Fruit fly (Drosophila melanogaster) whole organism, embryonic: ENCODE results near the gene CG13074.

ENCODE experiments used
- Adf1 ChIP-seq: fragments of 200-800 bp; sonication (Bioruptor generic); IDR thresholded peaks from 2 replicates; pipeline ENCODE4 v1.3.6; 2022; ENCODE audit warnings: missing biosample characterization, missing genetic modification characterization
- Atf-2 ChIP-seq: fragments of 200-800 bp; sonication (Bioruptor generic); optimal IDR thresholded peaks from 2 replicates; lab custom pipeline; 2016; ENCODE audit warnings: missing biosample characterization, missing genetic modification characterization
- CG11398 ChIP-seq: fragments of 200-800 bp; sonication (Bioruptor generic); optimal IDR thresholded peaks from 2 replicates; lab custom pipeline; 2016; ENCODE audit warnings: missing biosample characterization, missing genetic modification characterization
- CG15514 ChIP-seq: fragments of 200-800 bp; sonication (Bioruptor generic); optimal IDR thresholded peaks from 3 replicates; lab custom pipeline; 2017; ENCODE audit warnings: missing biosample characterization, missing genetic modification characterization, mild to moderate bottlenecking, moderate library complexity, missing genetic modification reagents
- CG1792 ChIP-seq: fragments of 200-800 bp; sonication (Bioruptor generic); optimal IDR thresholded peaks from 2 replicates; lab custom pipeline; 2016; ENCODE audit warnings: missing biosample characterization, missing genetic modification characterization
- CG18262 ChIP-seq: fragments of 200-800 bp; optimal IDR thresholded peaks from 3 replicates; lab custom pipeline; 2019; ENCODE audit warnings: missing biosample characterization, mild to moderate bottlenecking, missing genetic modification characterization, moderate library complexity
- CG18599 ChIP-seq: fragments of 200-800 bp; sonication (Bioruptor generic); optimal IDR thresholded peaks from 3 replicates; lab custom pipeline; 2017; ENCODE audit warnings: missing biosample characterization, missing genetic modification characterization, mild to moderate bottlenecking, moderate library complexity, missing genetic modification reagents
- CG31441 ChIP-seq: fragments of 200-800 bp; sonication (Bioruptor generic); IDR thresholded peaks from 2 replicates; pipeline ENCODE4 v1.3.6; 2022; ENCODE audit warnings: missing biosample characterization, missing genetic modification characterization
- CG32767 ChIP-seq: fragments of 200-800 bp; sonication (Bioruptor generic); IDR thresholded peaks from 2 replicates; pipeline ENCODE4 v1.3.6; 2022; ENCODE audit warnings: missing biosample characterization, missing genetic modification characterization
- CG3281 ChIP-seq: fragments of 200-800 bp; sonication (Bioruptor generic); optimal IDR thresholded peaks from 3 replicates; lab custom pipeline; 2017; ENCODE audit warnings: missing biosample characterization, mild to moderate bottlenecking, missing genetic modification characterization
- CG34376 ChIP-seq: fragments of 200-800 bp; sonication (Bioruptor generic); optimal IDR thresholded peaks from 2 replicates; lab custom pipeline; 2018; ENCODE audit warnings: missing biosample characterization, mild to moderate bottlenecking, missing genetic modification characterization
- CG43689 ChIP-seq: fragments of 200-800 bp; sonication (Bioruptor generic); IDR thresholded peaks from 2 replicates; pipeline ENCODE4 v1.3.6; 2022; ENCODE audit warnings: missing biosample characterization, missing genetic modification characterization
- CG6765 ChIP-seq: fragments of 200-800 bp; sonication (Bioruptor generic); optimal IDR thresholded peaks from 3 replicates; lab custom pipeline; 2017; ENCODE audit warnings: missing biosample characterization, mild to moderate bottlenecking, missing genetic modification characterization
- CG7556 ChIP-seq: fragments of 200-800 bp; sonication (Bioruptor generic); optimal IDR thresholded peaks from 2 replicates; lab custom pipeline; 2017; ENCODE audit warnings: missing biosample characterization, mild to moderate bottlenecking, missing genetic modification characterization
- CG7928 ChIP-seq: fragments of 200-800 bp; sonication (Bioruptor generic); optimal IDR thresholded peaks from 2 replicates; lab custom pipeline; 2017; ENCODE audit warnings: missing biosample characterization, mild to moderate bottlenecking, missing genetic modification characterization
- CG8290 ChIP-seq, 3 experiments: fragments of 200-800 bp; sonication (Bioruptor generic); optimal IDR thresholded peaks; 2 replicates each; lab custom pipeline; 2016 to 2019; ENCODE audit warnings: missing biosample characterization in 3 of 3, missing genetic modification characterization in 3 of 3, mild to moderate bottlenecking in 2 of 3, moderate library complexity in 1 of 3
- CG8765 ChIP-seq: fragments of 200-800 bp; sonication (Bioruptor generic); IDR thresholded peaks from 2 replicates; pipeline ENCODE4 v1.3.6; 2022; ENCODE audit warnings: missing biosample characterization, missing genetic modification characterization
- CG9797 ChIP-seq: fragments of 200-800 bp; sonication (Bioruptor generic); optimal IDR thresholded peaks from 3 replicates; lab custom pipeline; 2018; ENCODE audit warnings: missing biosample characterization, mild to moderate bottlenecking, missing genetic modification characterization
- D ChIP-seq, 2 experiments: fragments of 200-800 bp in 1 of 2; fragments of >200 bp in 1 of 2; sonication (Bioruptor generic) in 1 of 2; optimal IDR thresholded peaks; 2 replicates in 1 of 2; 3 replicates in 1 of 2; lab custom pipeline; 2017; ENCODE audit warnings: mild to moderate bottlenecking in 1 of 2, missing biosample characterization in 1 of 2, missing genetic modification characterization in 1 of 2, missing genetic modification reagents in 1 of 2
- Dad ChIP-seq: fragments of 200-800 bp; sonication (Bioruptor generic); optimal IDR thresholded peaks from 3 replicates; lab custom pipeline; 2016; ENCODE audit warnings: missing biosample characterization, missing genetic modification characterization
- Dll ChIP-seq: fragments of 200-800 bp; sonication (Bioruptor generic); IDR thresholded peaks from 4 replicates; pipeline ENCODE4 v1.3.6; 2022; ENCODE audit warnings: missing biosample characterization, missing genetic modification characterization; ENCODE audit not compliant: partially characterized antibody
- E2f2 ChIP-seq: fragments of 200-800 bp; sonication (Bioruptor generic); IDR thresholded peaks from 2 replicates; pipeline ENCODE4 v1.3.6; 2022; ENCODE audit warnings: missing biosample characterization, missing genetic modification characterization
- Eip74EF ChIP-seq, 2 experiments: fragments of 200-800 bp in 1 of 2; fragments of >200 bp in 1 of 2; sonication (Bioruptor generic) in 1 of 2; optimal IDR thresholded peaks; 2 replicates each; lab custom pipeline; 2017 to 2019; ENCODE audit warnings: missing biosample characterization in 2 of 2, missing genetic modification characterization in 2 of 2, mild to moderate bottlenecking in 1 of 2, moderate library complexity in 1 of 2
- HLH54F ChIP-seq: fragments of 200-800 bp; sonication (Bioruptor generic); optimal IDR thresholded peaks from 3 replicates; lab custom pipeline; 2016; ENCODE audit warnings: missing biosample characterization, missing genetic modification characterization
- Lpt ChIP-seq: fragments of >200 bp; optimal IDR thresholded peaks from 2 replicates; lab custom pipeline; 2018; ENCODE audit warnings: missing biosample characterization, missing genetic modification characterization
- Pdp1 ChIP-seq, 2 experiments: fragments of 200-800 bp; sonication (Bioruptor generic); optimal IDR thresholded peaks; 3 replicates each; lab custom pipeline; 2016; ENCODE audit warnings: missing biosample characterization in 2 of 2, missing genetic modification characterization in 2 of 2, mild to moderate bottlenecking in 1 of 2, moderate library complexity in 1 of 2
- Ptx1 ChIP-seq: fragments of 200-800 bp; sonication (Bioruptor generic); IDR thresholded peaks from 2 replicates; pipeline ENCODE4 v1.3.6; 2022; ENCODE audit warnings: missing biosample characterization, missing genetic modification characterization
- Spps ChIP-seq: fragments of 200-800 bp; sonication (Bioruptor generic); optimal IDR thresholded peaks from 2 replicates; lab custom pipeline; 2018; ENCODE audit warnings: missing biosample characterization, mild to moderate bottlenecking, missing genetic modification characterization
- Ssrp ChIP-seq: fragments of 200-800 bp; sonication (Bioruptor generic); optimal IDR thresholded peaks from 2 replicates; lab custom pipeline; 2018; ENCODE audit warnings: missing biosample characterization, mild to moderate bottlenecking, missing genetic modification characterization, moderate library complexity
- Tbp ChIP-seq: fragments of >200 bp; optimal IDR thresholded peaks from 2 replicates; lab custom pipeline; 2018; ENCODE audit warnings: missing biosample characterization, missing genetic modification characterization
- Xrp1 ChIP-seq: fragments of 200-800 bp; sonication (Bioruptor generic); IDR thresholded peaks from 2 replicates; pipeline ENCODE4 v1.3.6; 2022; ENCODE audit warnings: missing biosample characterization, missing genetic modification characterization
- abd-A ChIP-seq: fragments of 200-800 bp; sonication (Bioruptor generic); optimal IDR thresholded peaks from 3 replicates; lab custom pipeline; 2019; ENCODE audit warnings: missing biosample characterization, mild to moderate bottlenecking, missing genetic modification characterization, moderate library complexity
- ac ChIP-seq: fragments of 200-800 bp; sonication (Bioruptor generic); optimal IDR thresholded peaks from 3 replicates; lab custom pipeline; 2017; ENCODE audit warnings: missing biosample characterization, mild to moderate bottlenecking, missing genetic modification characterization
- bab2 ChIP-seq: fragments of 200-800 bp; sonication (Bioruptor generic); optimal IDR thresholded peaks from 2 replicates; lab custom pipeline; 2016; ENCODE audit warnings: missing biosample characterization, missing genetic modification characterization
- cad ChIP-seq: fragments of >200 bp; optimal IDR thresholded peaks from 2 replicates; lab custom pipeline; 2017; ENCODE audit warnings: missing biosample characterization, missing genetic modification characterization
- caup ChIP-seq: fragments of 200-800 bp; sonication (Bioruptor generic); optimal IDR thresholded peaks from 3 replicates; lab custom pipeline; 2017; ENCODE audit warnings: missing biosample characterization, mild to moderate bottlenecking, missing genetic modification characterization, moderate library complexity; ENCODE audit not compliant: severe bottlenecking
- croc ChIP-seq: fragments of 200-800 bp; sonication (Bioruptor generic); conservative IDR thresholded peaks from 3 replicates; pipeline ENCODE4 v1.3.6; 2022; ENCODE audit warnings: missing biosample characterization, missing genetic modification characterization
- dm ChIP-seq: fragments of 200-800 bp; sonication (Bioruptor generic); optimal IDR thresholded peaks from 3 replicates; lab custom pipeline; 2016; ENCODE audit warnings: missing biosample characterization, missing genetic modification characterization
- ems ChIP-seq: fragments of 200-800 bp; sonication (Bioruptor generic); optimal IDR thresholded peaks from 3 replicates; lab custom pipeline; 2016; ENCODE audit warnings: missing biosample characterization, missing genetic modification characterization
- gcm ChIP-seq: fragments of 200-800 bp; sonication (Bioruptor generic); optimal IDR thresholded peaks from 2 replicates; lab custom pipeline; 2019; ENCODE audit warnings: missing biosample characterization, mild to moderate bottlenecking, missing genetic modification characterization, moderate library complexity
- hth ChIP-seq: fragments of >200 bp; optimal IDR thresholded peaks from 2 replicates; lab custom pipeline; 2017; ENCODE audit warnings: inconsistent platforms
- inv ChIP-seq: fragments of 200-800 bp; sonication (Bioruptor generic); IDR thresholded peaks from 2 replicates; pipeline ENCODE4 v1.3.6; 2022; ENCODE audit warnings: missing biosample characterization, missing genetic modification characterization; ENCODE audit not compliant: partially characterized antibody
- lbe ChIP-seq: fragments of 200-800 bp; sonication (Bioruptor generic); optimal IDR thresholded peaks from 2 replicates; lab custom pipeline; 2016; ENCODE audit warnings: missing biosample characterization, mild to moderate bottlenecking, missing genetic modification characterization
- lilli ChIP-seq: fragments of 200-800 bp; sonication (Bioruptor generic); optimal IDR thresholded peaks from 3 replicates; lab custom pipeline; 2016; ENCODE audit warnings: missing biosample characterization, missing genetic modification characterization
- nerfin-2 ChIP-seq: fragments of 200-800 bp; sonication (Bioruptor generic); IDR thresholded peaks from 2 replicates; pipeline ENCODE4 v1.3.6; 2022; ENCODE audit warnings: missing biosample characterization, missing genetic modification characterization; ENCODE audit not compliant: partially characterized antibody
- nom ChIP-seq: fragments of 200-800 bp; sonication (Bioruptor generic); optimal IDR thresholded peaks from 2 replicates; lab custom pipeline; 2017; ENCODE audit warnings: missing biosample characterization, missing genetic modification characterization, mild to moderate bottlenecking, moderate library complexity, missing genetic modification reagents
- tin ChIP-seq: fragments of 200-800 bp; sonication (Bioruptor generic); optimal IDR thresholded peaks from 3 replicates; lab custom pipeline; 2016; ENCODE audit warnings: missing biosample characterization, missing genetic modification characterization
- tna ChIP-seq: fragments of 200-800 bp; sonication (Bioruptor generic); IDR thresholded peaks from 2 replicates; pipeline ENCODE4 v1.3.6; 2022; ENCODE audit warnings: missing biosample characterization, missing genetic modification characterization; ENCODE audit not compliant: partially characterized antibody
- zf30C ChIP-seq: fragments of 200-800 bp; sonication (Bioruptor generic); optimal IDR thresholded peaks from 3 replicates; lab custom pipeline; 2018; ENCODE audit warnings: missing biosample characterization, mild to moderate bottlenecking, missing genetic modification characterization

CG13074 gene

dm6 chr3L:16105528-16105927, 8.2 kb upstream of the CG13074 start, which contains the start of the genes IntS9 and CG43295 (continued):
- TF ChIP-seq CG8765 (GFP tag; lab: Robert Waterston, UW) (peak; percentile 75), hth (lab: Kevin White, UChicago) (no peak), ac (GFP tag; lab: Kevin White, UChicago) (peak; percentile 7), abd-A (no peak), Dll (GFP tag; lab: Robert Waterston, UW) (0 out of 4 replicates have a peak, but pooled peaks have one; percentile 25), Xrp1 (GFP tag; lab: Robert Waterston, UW) (peak; percentile 92), nom (GFP tag; lab: Kevin White, UChicago) (no peak), lbe (peak; percentile 77), tin (GFP tag; lab: Kevin White, UChicago) (peak; percentile 90), cad (no peak), CG11398 (peak; percentile 81), lilli (GFP tag; lab: Kevin White, UChicago) (peak; percentile 93), CG7556 (no peak), CG7928 (GFP tag; lab: Kevin White, UChicago) (peak; percentile 96), CG32767 (peak; percentile 81), Tbp (GFP tag; lab: Kevin White, UChicago) (no peak), gcm (GFP tag; lab: Kevin White, UChicago) (no peak), CG1792 (peak; percentile 69), D (optimal IDR thresholded peaks at IDR 0.05; lab: Kevin White, UChicago) (no peak), D (GFP tag; optimal IDR thresholded peaks at IDR 0.05; lab: Kevin White, UChicago) (peak; percentile 62), inv (GFP tag; lab: Robert Waterston, UW) (no peak), Eip74EF (GFP tag; optimal IDR thresholded peaks at IDR 0.05; lab: Kevin White, UChicago) (no peak), CG18262 (peak; percentile 79), zf30C (GFP tag; lab: Kevin White, UChicago) (no peak), Adf1 (GFP tag; lab: Robert Waterston, UW) (no peak; the same call in 1 of the 2 replicates), CG15514 (peak; percentile 99), CG18599 (GFP tag; lab: Kevin White, UChicago) (peak; percentile 84), Ptx1 (peak; percentile 88), caup (GFP tag; lab: Kevin White, UChicago) (peak; percentile 74), croc (GFP tag; lab: Robert Waterston, UW) (peak; percentile 61), nerfin-2 (no peak), Ssrp (tag; lab: Kevin White, UChicago) (peak; percentile 78), CG43689 (GFP tag; lab: Robert Waterston, UW) (peak; percentile 53), HLH54F (GFP tag; lab: Kevin White, UChicago) (peak; percentile 89), CG31441 (no peak), Lpt (GFP tag; lab: Kevin White, UChicago) (no peak), dm (peak; percentile 74), tna (no peak), Pdp1 (GFP tag; optimal IDR thresholded peaks at IDR 0.05; lab: Kevin White, UChicago) (peak; percentile 85), CG3281 (GFP tag; lab: Kevin White, UChicago) (peak; percentile 72), E2f2 (peak; percentile 77), Atf-2 (GFP tag; lab: Kevin White, UChicago) (peak; percentile 82), Spps (tag; lab: Kevin White, UChicago) (peak; percentile 81), ems (peak; percentile 79), bab2 (peak; percentile 86), CG6765 (GFP tag; lab: Kevin White, UChicago) (no peak), CG34376 (GFP tag; lab: Kevin White, UChicago) (peak; percentile 35), CG9797 (GFP tag; lab: Kevin White, UChicago) (no peak), CG8290 (GFP tag; optimal IDR thresholded peaks at IDR 0.05; lab: Kevin White, UChicago) (peak; percentile 66), CG8290 (tag; optimal IDR thresholded peaks at IDR 0.05; lab: Kevin White, UChicago) (no peak), Dad (GFP tag; lab: Kevin White, UChicago) (peak; percentile 76)
